Worm (Caenorhabditis elegans): ENCODE results near the gene C04A11.1.

C04A11.1 gene

ce11 chrX:13646798-13647197 lies 13.5 kb upstream of the C04A11.1 start, which contains the start of gene acr-9:
Gene acr-9 (minus strand): TSS chrX:13646898.
- TF ChIP-seq lin-35 (GFP tag; optimal IDR thresholded peaks at IDR 0.05) (no peak), ceh-100 (GFP tag; IDR thresholded peaks at IDR 0.05) (no peak), mxl-1 (tag; optimal IDR thresholded peaks at IDR 0.05) (no peak), nhr-120 (GFP tag; IDR thresholded peaks at IDR 0.05) (no peak), snpc-1.3 (tag; optimal IDR thresholded peaks at IDR 0.05; ENCODE audit: insufficient read depth) (no peak), Y53F4B.3 (GFP tag; IDR thresholded peaks at IDR 0.05) (no peak), F10E7.11 (tag; optimal IDR thresholded peaks at IDR 0.05) (no peak), lin-40 (tag; optimal IDR thresholded peaks at IDR 0.05) (no peak), dpff-1 (tag; optimal IDR thresholded peaks at IDR 0.05) (no peak), athp-1 (tag; optimal IDR thresholded peaks at IDR 0.05) (no peak), lir-1 (GFP tag; conservative IDR thresholded peaks at IDR 0.05) (no peak), nhr-80 (tag; optimal IDR thresholded peaks at IDR 0.05) (no peak), akir-1 (GFP tag; optimal IDR thresholded peaks at IDR 0.05) (no peak)

DNA sequence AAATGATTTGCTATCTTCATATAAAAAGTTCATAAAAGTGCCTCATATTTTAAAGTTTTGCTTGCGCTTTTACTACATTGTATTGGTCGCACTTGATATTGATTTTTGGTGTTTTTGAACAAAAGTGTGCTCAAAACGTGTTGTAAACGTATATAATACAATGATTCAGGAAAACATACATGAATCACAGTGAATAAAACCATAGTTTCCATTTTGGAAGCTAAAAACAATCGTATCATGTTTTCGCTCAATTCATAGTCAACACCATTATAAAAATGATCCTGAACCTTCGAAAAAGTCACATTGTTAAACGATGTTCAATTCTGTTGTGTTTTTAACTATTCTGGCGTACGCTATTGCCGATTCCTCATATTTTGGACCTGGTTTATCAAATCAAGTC lies 13.0 kb upstream of the C04A11.1 start, which contains the start of gene C40C9.3:
C40C9.3 (plus strand) TSS at position 301 of the 400 bp plus-strand sequence.
- no peak for TF ChIP-seq attf-5 (GFP tag; optimal IDR thresholded peaks at IDR 0.05)
- no peak for TF ChIP-seq rcor-1 (GFP tag; IDR thresholded peaks at IDR 0.05)
- no peak for TF ChIP-seq ztf-28 (GFP tag; IDR thresholded peaks at IDR 0.05)
- TF ChIP-seq dpff-1 (tag; optimal IDR thresholded peaks at IDR 0.05): no peak
- TF ChIP-seq Y67H2A.10 (GFP tag; conservative IDR thresholded peaks at IDR 0.05): no peak
- TF ChIP-seq cebp-2 (GFP tag; IDR thresholded peaks at IDR 0.05): no peak
- TF ChIP-seq hsf-1 (GFP tag; IDR thresholded peaks at IDR 0.05): no peak
- TF ChIP-seq ceh-27 (GFP tag; optimal IDR thresholded peaks at IDR 0.05): no peak
- TF ChIP-seq tbp1 (GFP tag; optimal IDR thresholded peaks at IDR 0.05): no peak
- TF ChIP-seq ceh-58 (GFP tag; IDR thresholded peaks at IDR 0.05): no peak
- TF ChIP-seq rpc-1 (optimal IDR thresholded peaks at IDR 0.05): no peak
- no peak for TF ChIP-seq rpc-1 (tag; optimal IDR thresholded peaks at IDR 0.05)
- TF ChIP-seq pha-4 (tag; optimal IDR thresholded peaks at IDR 0.05): no peak
- TF ChIP-seq snpc-1.1 (tag; optimal IDR thresholded peaks at IDR 0.05; ENCODE audit: insufficient read depth): no peak
- TF ChIP-seq die-1 (tag; optimal IDR thresholded peaks at IDR 0.05): no peak
- no peak for TF ChIP-seq sptf-2 (GFP tag; optimal IDR thresholded peaks at IDR 0.05)
- TF ChIP-seq xnd-1 (tag; optimal IDR thresholded peaks at IDR 0.05): no peak
- no peak for TF ChIP-seq ztf-6 (GFP tag; IDR thresholded peaks at IDR 0.05)
- TF ChIP-seq him-1 (tag; optimal IDR thresholded peaks at IDR 0.05): no peak
- no peak for TF ChIP-seq C17E4.6 (GFP tag; IDR thresholded peaks at IDR 0.05)

ce11 chrX:13650799-13651198 lies 9.5 kb upstream of the C04A11.1 start, which contains the start of gene C40C9.4:
Gene C40C9.4 (plus strand): TSS chrX:13651099.
- TF ChIP-seq F52B5.7 (tag; optimal IDR thresholded peaks at IDR 0.05): no peak
- no peak for TF ChIP-seq dpff-1 (tag; optimal IDR thresholded peaks at IDR 0.05)
- no peak for TF ChIP-seq chd-7 (tag; optimal IDR thresholded peaks at IDR 0.05)
- TF ChIP-seq cebp-2 (GFP tag; IDR thresholded peaks at IDR 0.05): no peak
- TF ChIP-seq B0035.1 (tag; optimal IDR thresholded peaks at IDR 0.05): no peak
- no peak for TF ChIP-seq lsl-1 (GFP tag; optimal IDR thresholded peaks at IDR 0.05)
- TF ChIP-seq nhr-90 (tag; optimal IDR thresholded peaks at IDR 0.05): no peak
- no peak for TF ChIP-seq nhr-27 (tag; optimal IDR thresholded peaks at IDR 0.05)
- TF ChIP-seq tbx-9 (tag; optimal IDR thresholded peaks at IDR 0.05; ENCODE audit: borderline replicate concordance): no peak
- TF ChIP-seq sea-2 (GFP tag; IDR thresholded peaks at IDR 0.05): no peak
- no peak for TF ChIP-seq K12H6.12 (tag; optimal IDR thresholded peaks at IDR 0.05)

Data from whole organism, young adult.